Fruit fly (Drosophila melanogaster) whole organism, prepupa: ENCODE measurements around the gene CG7115.

Experiments used
- CG10631 ChIP-seq: fragments of 200-800 bp; sonication (Bioruptor generic); optimal IDR thresholded peaks from 2 replicates; lab custom pipeline; 2016; ENCODE audit warnings: missing biosample characterization, missing genetic modification characterization
- CG11294 ChIP-seq: fragments of 200-800 bp; sonication (Bioruptor generic); IDR thresholded peaks from 2 replicates; pipeline ENCODE4 v1.3.6; 2022; ENCODE audit warnings: missing biosample characterization, missing genetic modification characterization
- CG1621 ChIP-seq: fragments of 200-800 bp; sonication (Bioruptor generic); optimal IDR thresholded peaks from 3 replicates; lab custom pipeline; 2018; ENCODE audit warnings: missing biosample characterization, mild to moderate bottlenecking, missing genetic modification characterization
- CG16779 ChIP-seq: fragments of 200-800 bp; sonication (Bioruptor generic); optimal IDR thresholded peaks from 3 replicates; lab custom pipeline; 2017; ENCODE audit warnings: missing biosample characterization, mild to moderate bottlenecking, missing genetic modification characterization
- CG31627 ChIP-seq: fragments of 200-800 bp; sonication (Bioruptor generic); optimal IDR thresholded peaks from 3 replicates; lab custom pipeline; 2016; ENCODE audit warnings: missing biosample characterization, missing genetic modification characterization
- CG34406 ChIP-seq: fragments of 200-800 bp; sonication (Bioruptor generic); optimal IDR thresholded peaks from 3 replicates; lab custom pipeline; 2016; ENCODE audit warnings: missing biosample characterization, missing genetic modification characterization
- CG3919 ChIP-seq: fragments of 200-800 bp; sonication (Bioruptor generic); optimal IDR thresholded peaks from 3 replicates; lab custom pipeline; 2016; ENCODE audit warnings: missing biosample characterization, missing genetic modification characterization
- Eip93F ChIP-seq: fragments of 200-800 bp; sonication (Bioruptor generic); optimal IDR thresholded peaks from 2 replicates; lab custom pipeline; 2016; ENCODE audit warnings: missing biosample characterization, mild to moderate bottlenecking, missing genetic modification characterization
- Gug ChIP-seq: fragments of 200-800 bp; sonication (Bioruptor generic); IDR thresholded peaks from 2 replicates; pipeline ENCODE4 v1.3.6; 2022; ENCODE audit warnings: missing biosample characterization, missing genetic modification characterization
- OdsH ChIP-seq: fragments of 200-800 bp; sonication (Bioruptor generic); optimal IDR thresholded peaks from 3 replicates; lab custom pipeline; 2016; ENCODE audit warnings: missing biosample characterization, missing genetic modification characterization
- eg ChIP-seq: fragments of 200-800 bp; sonication (Bioruptor generic); IDR thresholded peaks from 3 replicates; pipeline ENCODE4 v1.3.6; 2022; ENCODE audit warnings: missing biosample characterization, missing genetic modification characterization
- fd59A ChIP-seq: fragments of 200-800 bp; sonication (Bioruptor generic); optimal IDR thresholded peaks from 2 replicates; lab custom pipeline; 2017; ENCODE audit warnings: missing biosample characterization, mild to moderate bottlenecking, missing genetic modification characterization, missing genetic modification reagents
- net ChIP-seq: fragments of 200-800 bp; sonication (Bioruptor generic); optimal IDR thresholded peaks from 3 replicates; lab custom pipeline; 2016; ENCODE audit warnings: missing biosample characterization, missing genetic modification characterization

- no peak for TF ChIP-seq CG31627 (GFP tag; lab: Kevin White, UChicago)
- TF ChIP-seq net (GFP tag; lab: Kevin White, UChicago): no peak
- TF ChIP-seq eg (GFP tag; lab: Robert Waterston, UW): no peak
- no peak for TF ChIP-seq CG3919
- TF ChIP-seq CG16779 (tag; lab: Kevin White, UChicago): no peak
- TF ChIP-seq fd59A (GFP tag; lab: Kevin White, UChicago): no peak
- no peak for TF ChIP-seq CG10631
- no peak for TF ChIP-seq CG11294
- TF ChIP-seq OdsH (GFP tag; lab: Kevin White, UChicago): no peak
- TF ChIP-seq CG34406 (GFP tag; lab: Kevin White, UChicago): no peak
- no peak for TF ChIP-seq CG1621 (tag; lab: Kevin White, UChicago)
- TF ChIP-seq Gug (GFP tag; lab: Robert Waterston, UW): no peak
- no peak for TF ChIP-seq Eip93F
Measured at dm6 chr2L:7861733-7862132, 40.8 kb downstream of the CG7115 start.
